Worm (Caenorhabditis elegans) whole organism, early embryonic: ENCODE results near the gene F22B7.1.

Source experiments
- B0310.2 ChIP-seq: sonication (generic microtip); optimal IDR thresholded peaks from 2 replicates; lab custom pipeline; 2016; ENCODE audit warnings: mild to moderate bottlenecking, missing genetic modification characterization, missing compliant biosample characterization
- F13C5.2 ChIP-seq: sonication (generic microtip); optimal IDR thresholded peaks from 2 replicates; lab custom pipeline; 2017; ENCODE audit warnings: mild to moderate bottlenecking, missing genetic modification characterization, inconsistent platforms, missing compliant biosample characterization
- ama-1 ChIP-seq: fragments of 150-350 bp; optimal IDR thresholded peaks from 2 replicates; lab custom pipeline; 2014
- hmg-4 ChIP-seq: fragments of 200-800 bp; sonication (Bioruptor generic); optimal IDR thresholded peaks from 2 replicates; lab custom pipeline; 2018; ENCODE audit warnings: mild to moderate bottlenecking, missing genetic modification characterization, missing compliant biosample characterization
- sea-1 ChIP-seq: fragments of 200-800 bp; sonication (Bioruptor generic); conservative IDR thresholded peaks from 2 replicates; pipeline ENCODE4 v1.3.6; 2022; ENCODE audit warnings: missing genetic modification characterization, missing compliant biosample characterization

ce11 chrIII:8710310-8710709 is 45.2 kb downstream of the F22B7.1 start, which contains the start of gene B0303.11:
- TF ChIP-seq sea-1 (GFP tag; lab: Robert Waterston, UW): no peak
- no peak for TF ChIP-seq hmg-4 (GFP tag; lab: Kevin White, UChicago)
- TF ChIP-seq B0310.2: no peak
- no peak for TF ChIP-seq F13C5.2
- no peak for TF ChIP-seq ama-1
